Fruit fly (Drosophila melanogaster) whole organism, pupa: Measurements from ENCODE around the gene NetA.
A peak's percentile ranks its signal among the peaks of the same experiment; 100 is the strongest.

Source experiments
- CG10348 ChIP-seq: fragments of 200-800 bp; sonication (Bioruptor generic); IDR thresholded peaks from 2 replicates; pipeline ENCODE4 v1.3.6; 2022; ENCODE audit warnings: missing biosample characterization, missing genetic modification characterization
- CG12605 ChIP-seq: fragments of 200-800 bp; sonication (Bioruptor generic); IDR thresholded peaks from 2 replicates; pipeline ENCODE4 v1.3.6; 2022; ENCODE audit warnings: missing biosample characterization, missing genetic modification characterization
- CG13204 ChIP-seq: fragments of 200-800 bp; sonication (Bioruptor generic); optimal IDR thresholded peaks from 2 replicates; lab custom pipeline; 2018; ENCODE audit warnings: missing biosample characterization, mild to moderate bottlenecking, missing genetic modification characterization, moderate library complexity
- CG14655 ChIP-seq: fragments of 200-800 bp; sonication (Bioruptor generic); optimal IDR thresholded peaks from 3 replicates; lab custom pipeline; 2017; ENCODE audit warnings: mild to moderate bottlenecking, missing biosample characterization, missing genetic modification reagents, missing genetic modification characterization
- CG15710 ChIP-seq: fragments of 200-800 bp; sonication (Bioruptor generic); optimal IDR thresholded peaks from 2 replicates; lab custom pipeline; 2018; ENCODE audit warnings: missing biosample characterization, mild to moderate bottlenecking, missing genetic modification characterization, moderate library complexity
- CG17806 ChIP-seq: fragments of 200-800 bp; sonication (Bioruptor generic); optimal IDR thresholded peaks from 2 replicates; lab custom pipeline; 2018; ENCODE audit warnings: missing biosample characterization, mild to moderate bottlenecking, missing genetic modification characterization, moderate library complexity
- CG32121 ChIP-seq: fragments of 200-800 bp; sonication (Bioruptor generic); IDR thresholded peaks from 2 replicates; pipeline ENCODE4 v1.3.6; 2022; ENCODE audit warnings: missing biosample characterization, missing genetic modification characterization
- CG34367 ChIP-seq: fragments of 200-800 bp; sonication (Bioruptor generic); optimal IDR thresholded peaks from 2 replicates; lab custom pipeline; 2018; ENCODE audit warnings: missing biosample characterization, mild to moderate bottlenecking, missing genetic modification characterization
- CG4496 ChIP-seq: fragments of 200-800 bp; sonication (Bioruptor generic); IDR thresholded peaks from 3 replicates; pipeline ENCODE4 v1.3.6; 2022; ENCODE audit warnings: missing biosample characterization, missing genetic modification characterization
- CG8159 ChIP-seq: fragments of 200-800 bp; sonication (Bioruptor generic); optimal IDR thresholded peaks from 3 replicates; lab custom pipeline; 2018; ENCODE audit warnings: missing biosample characterization, mild to moderate bottlenecking, missing genetic modification characterization, moderate library complexity
- CG8301 ChIP-seq: fragments of 200-800 bp; sonication (Bioruptor generic); optimal IDR thresholded peaks from 2 replicates; lab custom pipeline; 2018; ENCODE audit warnings: missing biosample characterization, mild to moderate bottlenecking, missing genetic modification characterization
- CG9948 ChIP-seq: fragments of 200-800 bp; sonication (Bioruptor generic); optimal IDR thresholded peaks from 2 replicates; lab custom pipeline; 2018; ENCODE audit warnings: missing biosample characterization, mild to moderate bottlenecking, missing genetic modification characterization, moderate library complexity
- D1 ChIP-seq: fragments of 200-800 bp; sonication (Bioruptor generic); optimal IDR thresholded peaks from 2 replicates; lab custom pipeline; 2018; ENCODE audit warnings: missing biosample characterization, mild to moderate bottlenecking, missing genetic modification characterization, moderate library complexity
- EcR ChIP-seq: fragments of 200-800 bp; sonication (Bioruptor generic); optimal IDR thresholded peaks from 3 replicates; lab custom pipeline; 2019; ENCODE audit warnings: missing biosample characterization, missing genetic modification characterization, mild to moderate bottlenecking, moderate library complexity, missing genetic modification reagents
- Ets98B ChIP-seq: fragments of 200-800 bp; sonication (Bioruptor generic); IDR thresholded peaks from 2 replicates; pipeline ENCODE4 v1.3.6; 2022; ENCODE audit warnings: missing biosample characterization, missing genetic modification characterization
- Pif1A ChIP-seq: fragments of 200-800 bp; sonication (Bioruptor generic); optimal IDR thresholded peaks from 3 replicates; lab custom pipeline; 2016; ENCODE audit warnings: missing biosample characterization, missing genetic modification characterization
- Pif1B ChIP-seq: fragments of 200-800 bp; sonication (Bioruptor generic); optimal IDR thresholded peaks from 3 replicates; lab custom pipeline; 2016; ENCODE audit warnings: missing biosample characterization, missing genetic modification characterization
- Snoo ChIP-seq: fragments of 200-800 bp; sonication (Bioruptor generic); optimal IDR thresholded peaks from 3 replicates; lab custom pipeline; 2017; ENCODE audit warnings: missing biosample characterization, mild to moderate bottlenecking, missing genetic modification characterization, inconsistent platforms
- fd96Ca ChIP-seq: fragments of 200-800 bp; sonication (Bioruptor generic); IDR thresholded peaks from 3 replicates; pipeline ENCODE4 v1.3.6; 2022; ENCODE audit warnings: missing biosample characterization, missing genetic modification characterization
- gl ChIP-seq: fragments of 200-800 bp; sonication (Bioruptor generic); optimal IDR thresholded peaks from 2 replicates; lab custom pipeline; 2018; ENCODE audit warnings: missing biosample characterization, mild to moderate bottlenecking, missing genetic modification characterization
- rn ChIP-seq: fragments of 200-800 bp; sonication (Bioruptor generic); IDR thresholded peaks from 2 replicates; pipeline ENCODE4 v1.3.6; 2022; ENCODE audit warnings: missing biosample characterization, missing genetic modification characterization

NetA gene

DNA sequence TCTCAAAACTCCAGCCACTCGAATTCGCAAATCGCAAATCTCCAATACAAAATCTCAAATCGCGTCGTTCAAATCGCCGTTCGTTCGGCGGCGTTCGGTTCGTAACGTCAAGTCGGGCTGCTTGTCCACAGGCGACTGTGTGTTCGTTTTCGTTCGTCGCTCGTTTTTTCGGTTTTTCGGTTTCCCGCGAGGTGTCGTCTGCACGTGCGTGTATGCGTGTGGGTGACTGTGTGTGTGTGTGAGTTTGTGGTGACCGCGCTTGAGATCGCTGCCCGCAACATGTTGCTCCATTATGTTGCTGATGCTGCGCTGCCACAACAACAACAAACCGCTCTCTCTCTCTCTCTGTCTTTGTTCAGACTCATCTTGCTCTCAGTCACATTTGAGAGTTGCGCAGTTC is at the start of gene NetA:
NetA (minus strand) TSS at position 238 of the 400 bp plus-strand sequence.
- TF ChIP-seq gl, result no peak
- TF ChIP-seq fd96Ca (GFP tag; lab: Robert Waterston, UW), result peak; percentile 41; the same call in 1 of the 3 replicates
- TF ChIP-seq CG13204 (GFP tag; lab: Kevin White, UChicago), result peak; percentile 48
- no peak for TF ChIP-seq CG9948 (tag; lab: Kevin White, UChicago)
- TF ChIP-seq Ets98B (GFP tag; lab: Robert Waterston, UW), result peak; percentile 33; the same call in 1 of the 2 replicates
- TF ChIP-seq CG8301 (tag; lab: Kevin White, UChicago), result no peak
- TF ChIP-seq CG4496 (GFP tag; lab: Robert Waterston, UW), result peak; percentile 64; the same call in 2 of the 3 replicates

DNA sequence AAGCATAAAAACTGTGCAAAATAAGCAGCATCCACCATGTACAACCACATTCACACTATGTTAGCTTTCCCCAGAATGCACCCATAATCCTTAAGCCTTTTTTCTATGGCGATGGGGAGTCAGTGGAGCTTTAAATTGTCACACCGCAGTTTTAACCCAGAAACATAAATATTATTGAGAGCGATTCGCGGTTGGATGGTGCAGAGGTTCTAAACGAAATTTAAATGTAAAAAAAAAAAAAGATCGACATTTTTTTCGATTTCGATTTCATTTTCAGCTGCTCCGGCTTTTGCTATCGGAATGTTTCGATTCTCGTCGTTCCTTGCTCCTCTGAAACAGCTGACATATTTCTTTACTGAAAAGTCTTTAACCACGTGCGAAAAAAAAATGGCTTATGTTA is 48.3 kb upstream of the NetA start, which contains the start of gene CG43088:
CG43088 (plus strand) TSS at position 301 of the 400 bp plus-strand sequence.
- TF ChIP-seq CG32121 (GFP tag; lab: Robert Waterston, UW) (no peak), CG14655 (no peak), Snoo (tag; lab: Kevin White, UChicago) (no peak), EcR (no peak), Pif1B (GFP tag; lab: Kevin White, UChicago) (no peak), CG8301 (tag; lab: Kevin White, UChicago) (no peak), CG12605 (GFP tag; lab: Robert Waterston, UW) (no peak), Pif1A (GFP tag; lab: Kevin White, UChicago) (no peak), CG10348 (GFP tag; lab: Robert Waterston, UW) (no peak), rn (GFP tag; lab: Robert Waterston, UW) (no peak), CG15710 (tag; lab: Kevin White, UChicago) (no peak), fd96Ca (GFP tag; lab: Robert Waterston, UW) (no peak), CG8159 (no peak)
- TF ChIP-seq, all 21 proteins: peak for 0

DNA sequence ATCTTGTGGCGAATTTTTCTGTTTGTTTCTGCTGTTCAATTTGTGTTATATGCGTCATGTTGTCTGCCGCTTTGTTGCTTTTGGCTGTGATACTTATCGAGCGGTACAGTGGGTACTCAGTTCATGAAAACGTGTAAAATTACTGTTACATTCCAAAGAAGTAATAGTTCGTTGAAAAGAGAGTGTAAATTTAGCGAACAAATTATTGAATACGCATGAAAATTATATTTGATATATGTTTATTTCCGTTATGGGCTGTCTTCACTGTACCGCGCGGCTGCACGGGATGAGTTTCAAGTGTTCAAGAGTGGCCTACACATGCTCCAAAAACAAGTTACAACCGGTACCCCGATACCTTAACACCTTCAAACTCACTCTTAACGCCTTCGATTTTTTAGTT is 35.4 kb upstream of the NetA start:
- peak; percentile 59 for TF ChIP-seq CG9948 (tag; lab: Kevin White, UChicago)
- TF ChIP-seq CG8301 (tag; lab: Kevin White, UChicago), result peak; percentile 74
- TF ChIP-seq Snoo (tag; lab: Kevin White, UChicago), result peak; percentile 88
- TF ChIP-seq CG14655, result peak; percentile 78
- TF ChIP-seq rn (GFP tag; lab: Robert Waterston, UW), result no peak
- TF ChIP-seq CG15710 (tag; lab: Kevin White, UChicago), result peak; percentile 78
- peak; percentile 58; the same call in 1 of the 2 replicates for TF ChIP-seq CG10348 (GFP tag; lab: Robert Waterston, UW)
- no peak for TF ChIP-seq D1 (tag; lab: Kevin White, UChicago)
- peak; percentile 83 for TF ChIP-seq Ets98B (GFP tag; lab: Robert Waterston, UW)
- peak; percentile 84 for TF ChIP-seq fd96Ca (GFP tag; lab: Robert Waterston, UW)
- peak; percentile 68 for TF ChIP-seq CG17806 (tag; lab: Kevin White, UChicago)
- no peak for TF ChIP-seq EcR
- TF ChIP-seq Pif1A (GFP tag; lab: Kevin White, UChicago), result peak; percentile 84
- peak; percentile 25 for TF ChIP-seq CG13204 (GFP tag; lab: Kevin White, UChicago)
- TF ChIP-seq CG32121 (GFP tag; lab: Robert Waterston, UW), result peak; percentile 69
- TF ChIP-seq Pif1B (GFP tag; lab: Kevin White, UChicago), result peak; percentile 82
- peak; percentile 88 for TF ChIP-seq CG4496 (GFP tag; lab: Robert Waterston, UW)
- peak; percentile 43 for TF ChIP-seq gl
- TF ChIP-seq CG8159, result peak; percentile 78
- TF ChIP-seq CG12605 (GFP tag; lab: Robert Waterston, UW), result peak; percentile 69
- TF ChIP-seq CG34367 (tag; lab: Kevin White, UChicago), result peak; percentile 63

DNA sequence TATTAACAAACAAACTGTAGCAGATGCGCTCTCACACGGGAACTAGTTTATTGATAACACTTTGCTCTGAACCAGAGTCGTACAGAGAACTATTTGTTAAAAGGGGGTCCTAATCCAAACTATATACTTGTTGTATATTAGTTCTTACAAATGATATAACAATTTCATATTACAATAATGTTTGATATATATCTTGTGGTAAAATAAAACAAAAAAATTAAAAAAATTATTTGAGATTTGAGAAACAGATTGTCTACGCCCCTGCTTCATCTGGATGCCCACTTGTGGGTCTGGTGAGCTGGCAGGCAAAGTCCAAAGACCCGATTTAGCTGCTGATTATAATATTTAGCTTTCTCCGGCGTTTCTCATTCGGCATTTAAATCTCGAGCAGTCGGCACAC is 25.5 kb upstream of the NetA start, which contains the start of gene CG5321:
CG5321 (plus strand) TSS at position 380 of the 400 bp plus-strand sequence.
- TF ChIP-seq CG14655 (peak; percentile 73), Snoo (tag; lab: Kevin White, UChicago) (no peak), CG32121 (GFP tag; lab: Robert Waterston, UW) (peak; percentile 45; the same call in 1 of the 2 replicates), rn (GFP tag; lab: Robert Waterston, UW) (no peak), gl (no peak), CG15710 (tag; lab: Kevin White, UChicago) (peak; percentile 20), CG8159 (peak; percentile 43), CG9948 (tag; lab: Kevin White, UChicago) (peak; percentile 34), CG10348 (GFP tag; lab: Robert Waterston, UW) (no peak), CG12605 (GFP tag; lab: Robert Waterston, UW) (0 out of 2 replicates have a peak, but pooled peaks have one; percentile 11), Pif1B (GFP tag; lab: Kevin White, UChicago) (peak; percentile 41), Pif1A (GFP tag; lab: Kevin White, UChicago) (peak; percentile 21), CG13204 (GFP tag; lab: Kevin White, UChicago) (no peak), CG34367 (tag; lab: Kevin White, UChicago) (peak; percentile 13), EcR (no peak), CG4496 (GFP tag; lab: Robert Waterston, UW) (peak; percentile 62; the same call in 1 of the 3 replicates), fd96Ca (GFP tag; lab: Robert Waterston, UW) (no peak), CG17806 (tag; lab: Kevin White, UChicago) (peak; percentile 47), D1 (tag; lab: Kevin White, UChicago) (no peak), CG8301 (tag; lab: Kevin White, UChicago) (peak; percentile 67), Ets98B (GFP tag; lab: Robert Waterston, UW) (peak; percentile 20; the same call in 1 of the 2 replicates)
- TF ChIP-seq, all 21 proteins: peak for 13

DNA sequence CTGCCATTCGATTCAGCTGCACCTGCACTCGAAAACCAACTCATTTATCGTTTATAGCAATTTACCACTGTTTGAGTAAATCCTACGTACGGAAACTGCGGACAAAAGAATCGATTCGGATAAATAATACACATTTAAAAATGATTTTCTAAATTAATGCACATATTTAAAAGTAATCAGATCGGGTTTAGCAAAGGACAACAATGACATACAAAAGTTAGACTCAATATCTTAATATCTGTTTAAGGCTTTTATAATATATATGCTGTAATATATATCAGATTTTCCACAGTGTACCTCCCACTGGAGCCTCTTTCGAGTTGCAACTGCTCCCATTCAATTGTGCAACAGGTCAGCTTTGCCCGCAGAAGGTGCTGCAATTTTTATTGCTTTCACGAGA is 24.4 kb upstream of the NetA start:
- TF ChIP-seq Pif1B (GFP tag; lab: Kevin White, UChicago), result peak; percentile 9
- peak; percentile 40 for TF ChIP-seq CG9948 (tag; lab: Kevin White, UChicago)
- peak; percentile 31 for TF ChIP-seq CG14655
- TF ChIP-seq EcR, result no peak
- peak; percentile 24 for TF ChIP-seq CG34367 (tag; lab: Kevin White, UChicago)
- TF ChIP-seq D1 (tag; lab: Kevin White, UChicago), result no peak
- TF ChIP-seq Pif1A (GFP tag; lab: Kevin White, UChicago), result peak; percentile 16
- TF ChIP-seq gl, result no peak
- no peak for TF ChIP-seq CG12605 (GFP tag; lab: Robert Waterston, UW)
- TF ChIP-seq CG8159, result peak; percentile 51
- peak; percentile 26 for TF ChIP-seq CG15710 (tag; lab: Kevin White, UChicago)
- peak; percentile 35 for TF ChIP-seq Snoo (tag; lab: Kevin White, UChicago)
- TF ChIP-seq CG13204 (GFP tag; lab: Kevin White, UChicago), result no peak
- TF ChIP-seq CG17806 (tag; lab: Kevin White, UChicago), result peak; percentile 26
- TF ChIP-seq CG8301 (tag; lab: Kevin White, UChicago), result peak; percentile 23
- no peak for TF ChIP-seq CG10348 (GFP tag; lab: Robert Waterston, UW)
- no peak for TF ChIP-seq Ets98B (GFP tag; lab: Robert Waterston, UW)
- TF ChIP-seq CG32121 (GFP tag; lab: Robert Waterston, UW), result no peak
